Worm (Caenorhabditis elegans): ENCODE data around the gene xbx-6.

The xbx-6 gene

ce11 chrV:9689364-9689763 lies 13.5 kb upstream of the xbx-6 start:
- TF ChIP-seq sdz-38 (tag; optimal IDR thresholded peaks at IDR 0.05) (no peak), cebp-1 (GFP tag; IDR thresholded peaks at IDR 0.05) (no peak), cebp-1 (tag; optimal IDR thresholded peaks at IDR 0.05) (no peak), ceh-79 (tag; optimal IDR thresholded peaks at IDR 0.05) (peak; percentile 71), efl-1 (GFP tag; optimal IDR thresholded peaks at IDR 0.05) (no peak), T07F8.4 (tag; optimal IDR thresholded peaks at IDR 0.05) (no peak), pbrm-1 (GFP tag; IDR thresholded peaks at IDR 0.05) (0 out of 2 replicates have a peak, but pooled peaks have one; percentile 28), mel-28 (tag; optimal IDR thresholded peaks at IDR 0.05; ENCODE audit: borderline replicate concordance) (no peak), F10E7.11 (tag; optimal IDR thresholded peaks at IDR 0.05) (no peak), C17E4.6 (GFP tag; IDR thresholded peaks at IDR 0.05) (peak; percentile 28; the same call in 1 of the 2 replicates), lin-35 (GFP tag; optimal IDR thresholded peaks at IDR 0.05) (no peak), dox-1 (GFP tag; IDR thresholded peaks at IDR 0.05) (no peak), F49E8.2 (tag; optimal IDR thresholded peaks at IDR 0.05; ENCODE audit: insufficient read depth) (peak; percentile 45), rcor-1 (GFP tag; IDR thresholded peaks at IDR 0.05) (peak; percentile 25; the same call in 1 of the 2 replicates), pha-4 (tag; optimal IDR thresholded peaks at IDR 0.05) (no peak), ztf-28 (GFP tag; IDR thresholded peaks at IDR 0.05) (no peak), Y95B8A.8 (GFP tag; IDR thresholded peaks at IDR 0.05) (no peak), madf-10 (tag; optimal IDR thresholded peaks at IDR 0.05) (no peak), hsf-1 (GFP tag; IDR thresholded peaks at IDR 0.05) (peak; percentile 44; the same call in 1 of the 2 replicates), madf-8 (GFP tag; conservative IDR thresholded peaks at IDR 0.05) (no peak), Y56A3A.18 (GFP tag; IDR thresholded peaks at IDR 0.05) (no peak), rpc-1 (optimal IDR thresholded peaks at IDR 0.05) (no peak), rpc-1 (tag; optimal IDR thresholded peaks at IDR 0.05) (no peak), hmg-1.2 (GFP tag; IDR thresholded peaks at IDR 0.05) (peak; percentile 24; the same call in 1 of the 2 replicates), lin-26 (GFP tag; IDR thresholded peaks at IDR 0.05) (0 out of 2 replicates have a peak, but pooled peaks have one; percentile 28), nhr-90 (tag; optimal IDR thresholded peaks at IDR 0.05) (no peak), nhr-179 (tag; optimal IDR thresholded peaks at IDR 0.05) (no peak), ccch-3 (GFP tag; optimal IDR thresholded peaks at IDR 0.05) (no peak), let-526 (GFP tag; IDR thresholded peaks at IDR 0.05) (no peak), F52B5.7 (tag; optimal IDR thresholded peaks at IDR 0.05) (peak; percentile 57), ztf-22 (GFP tag; optimal IDR thresholded peaks at IDR 0.05) (no peak), mcd-1 (GFP tag; IDR thresholded peaks at IDR 0.05) (no peak), snpc-3.4 (tag; optimal IDR thresholded peaks at IDR 0.05) (no peak), ztf-3 (GFP tag; optimal IDR thresholded peaks at IDR 0.05) (no peak), aptf-3 (GFP tag; IDR thresholded peaks at IDR 0.05) (no peak), hlh-26 (GFP tag; conservative IDR thresholded peaks at IDR 0.05) (no peak), repo-1 (tag; optimal IDR thresholded peaks at IDR 0.05) (no peak), akir-1 (GFP tag; optimal IDR thresholded peaks at IDR 0.05) (no peak), unc-62 (GFP tag; optimal IDR thresholded peaks at IDR 0.05) (no peak), dpff-1 (tag; optimal IDR thresholded peaks at IDR 0.05) (no peak), mxl-1 (tag; optimal IDR thresholded peaks at IDR 0.05) (no peak), ZK185.1 (tag; optimal IDR thresholded peaks at IDR 0.05; ENCODE audit: poor library complexity, severe bottlenecking) (no peak), egl-18 (GFP tag; IDR thresholded peaks at IDR 0.05) (no peak), sptf-2 (GFP tag; optimal IDR thresholded peaks at IDR 0.05) (no peak), chd-7 (tag; optimal IDR thresholded peaks at IDR 0.05) (no peak), atf-7 (tag; optimal IDR thresholded peaks at IDR 0.05) (no peak), tlf-1 (GFP tag; optimal IDR thresholded peaks at IDR 0.05) (peak; percentile 26), attf-6 (GFP tag; IDR thresholded peaks at IDR 0.05) (peak; percentile 55), nfyb-1 (GFP tag; IDR thresholded peaks at IDR 0.05) (no peak), egl-44 (GFP tag; IDR thresholded peaks at IDR 0.05) (no peak)
